Worm (Caenorhabditis elegans) whole organism, early embryonic: ENCODE measurements around the gene nhr-99.

ENCODE experiments used
- B0310.2 ChIP-seq: sonication (generic microtip); optimal IDR thresholded peaks from 2 replicates; lab custom pipeline; 2016; ENCODE audit warnings: mild to moderate bottlenecking, missing genetic modification characterization, missing compliant biosample characterization
- aly-1 ChIP-seq: sonication (generic microtip); optimal IDR thresholded peaks from 2 replicates; lab custom pipeline; 2016; ENCODE audit warnings: missing genetic modification characterization, missing compliant biosample characterization
- ama-1 ChIP-seq: fragments of 150-350 bp; optimal IDR thresholded peaks from 2 replicates; lab custom pipeline; 2014
- ceh-13 ChIP-seq: fragments of 200-800 bp; sonication (Bioruptor generic); optimal IDR thresholded peaks from 2 replicates; lab custom pipeline; 2018; ENCODE audit warnings: mild to moderate bottlenecking, missing genetic modification characterization, missing compliant biosample characterization
- ets-7 ChIP-seq: sonication (generic microtip); optimal IDR thresholded peaks from 2 replicates; lab custom pipeline; 2016; ENCODE audit warnings: missing genotype, missing genetic modification characterization, missing compliant biosample characterization
- tra-4 ChIP-seq: sonication (generic microtip); optimal IDR thresholded peaks from 2 replicates; lab custom pipeline; 2017; ENCODE audit warnings: missing genetic modification characterization, missing compliant biosample characterization

DNA sequence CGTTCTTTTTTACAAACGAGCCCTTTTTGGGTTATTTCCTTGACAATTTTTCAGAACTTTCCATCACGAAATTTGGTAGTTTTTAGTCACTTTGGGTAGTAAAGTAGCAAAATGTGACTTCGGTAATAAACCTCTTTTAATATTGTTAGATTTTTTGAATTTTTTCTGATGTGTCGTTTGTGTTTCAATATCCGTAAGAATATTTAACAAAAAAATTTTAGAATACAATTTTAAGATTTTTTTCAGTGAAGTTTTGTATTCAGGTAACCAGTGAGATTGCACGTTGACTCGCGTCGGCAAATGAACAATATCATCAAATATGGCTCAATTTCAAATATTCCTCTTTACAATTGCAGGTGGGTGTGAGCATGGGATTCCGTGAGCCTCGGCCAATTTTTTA, 2.0 kb upstream of the nhr-99 start, which contains the start of gene srt-31:
- TF ChIP-seq ets-7 (tag; lab: Kevin White, UChicago) (no peak), tra-4 (tag; lab: Kevin White, UChicago) (no peak), ceh-13 (GFP tag; lab: Kevin White, UChicago) (no peak), aly-1 (tag; lab: Kevin White, UChicago) (no peak), B0310.2 (tag; lab: Kevin White, UChicago) (no peak), ama-1 (lab: Kevin White, UChicago) (no peak)
